Worm (Caenorhabditis elegans): ENCODE measurements around the gene ham-1.

ham-1 gene

ce11 chrIV:12560568-12560967 lies 18.6 kb downstream of the ham-1 start, which contains the start of gene snb-7:
TSS of gene snb-7 (plus strand) at chrIV:12560868.
- TF ChIP-seq ceh-28 (tag; optimal IDR thresholded peaks at IDR 0.05) (no peak), nhr-11 (tag; optimal IDR thresholded peaks at IDR 0.05) (no peak), mdl-1 (tag; optimal IDR thresholded peaks at IDR 0.05) (no peak), fkh-2 (tag; optimal IDR thresholded peaks at IDR 0.05) (no peak), ZK546.5 (tag; optimal IDR thresholded peaks at IDR 0.05) (no peak), lin-39 (tag; optimal IDR thresholded peaks at IDR 0.05) (no peak), R02D3.7 (tag; optimal IDR thresholded peaks at IDR 0.05) (no peak), daf-12 (tag; optimal IDR thresholded peaks at IDR 0.05) (no peak), ceh-9 (tag; optimal IDR thresholded peaks at IDR 0.05) (no peak), aly-2 (tag; optimal IDR thresholded peaks at IDR 0.05) (no peak), pqm-1 (tag; optimal IDR thresholded peaks at IDR 0.05) (no peak), egl-5 (tag; optimal IDR thresholded peaks at IDR 0.05) (no peak), ama-1 (optimal IDR thresholded peaks at IDR 0.05) (no peak), elt-3 (tag; optimal IDR thresholded peaks at IDR 0.05) (no peak), nhr-25 (tag; optimal IDR thresholded peaks at IDR 0.05) (no peak), nhr-67 (tag; optimal IDR thresholded peaks at IDR 0.05) (no peak)

ce11 chrIV:12565933-12566540 lies 24.1 kb downstream of the ham-1 start, which contains the start of gene eak-7:
TSS of gene eak-7 (minus strand) at chrIV:12565983.
- no peak for TF ChIP-seq sea-2 (GFP tag; optimal IDR thresholded peaks at IDR 0.05)
- no peak for TF ChIP-seq nhr-43 (tag; optimal IDR thresholded peaks at IDR 0.05; ENCODE audit: poor library complexity, severe bottlenecking)

- peak; percentile 31 for TF ChIP-seq nhr-25 (tag; optimal IDR thresholded peaks at IDR 0.05)
- peak; percentile 12 for TF ChIP-seq elt-2 (tag; optimal IDR thresholded peaks at IDR 0.05)
- TF ChIP-seq egl-27 (tag; optimal IDR thresholded peaks at IDR 0.05) = no peak
- peak; percentile 8 for TF ChIP-seq egl-5 (tag; optimal IDR thresholded peaks at IDR 0.05)
- no peak for TF ChIP-seq pha-4 (tag; optimal IDR thresholded peaks at IDR 0.05)
Measured at ce11 chrIV:12567176-12567892, 25.4 kb downstream of the ham-1 start, which contains the start of the genes hsb-1 and let-99. TSS of gene hsb-1 (minus strand) at chrIV:12567226. TSS of gene let-99 (plus strand) at chrIV:12567842.

ce11 chrIV:12570546-12570945 lies 28.6 kb downstream of the ham-1 start:
- TF ChIP-seq ceh-28 (tag; optimal IDR thresholded peaks at IDR 0.05) = no peak
- no peak for TF ChIP-seq elt-2 (tag; optimal IDR thresholded peaks at IDR 0.05)
- TF ChIP-seq mdl-1 (tag; optimal IDR thresholded peaks at IDR 0.05) = no peak
- no peak for TF ChIP-seq fkh-10 (GFP tag; optimal IDR thresholded peaks at IDR 0.05)
- TF ChIP-seq fos-1 (tag; optimal IDR thresholded peaks at IDR 0.05) = no peak
- no peak for TF ChIP-seq fkh-2 (tag; optimal IDR thresholded peaks at IDR 0.05)
- TF ChIP-seq lin-15B (tag; optimal IDR thresholded peaks at IDR 0.05) = no peak
- no peak for TF ChIP-seq ama-1 (optimal IDR thresholded peaks at IDR 0.05)
- no peak for TF ChIP-seq pha-4 (tag; optimal IDR thresholded peaks at IDR 0.05)
- no peak for TF ChIP-seq nhr-77 (tag; optimal IDR thresholded peaks at IDR 0.05)
- TF ChIP-seq lsy-12 (tag; optimal IDR thresholded peaks at IDR 0.05) = no peak
- no peak for TF ChIP-seq unc-39 (tag; optimal IDR thresholded peaks at IDR 0.05)
- TF ChIP-seq ztf-11 (tag; optimal IDR thresholded peaks at IDR 0.05) = no peak
- no peak for TF ChIP-seq egl-5 (tag; optimal IDR thresholded peaks at IDR 0.05)
- TF ChIP-seq mml-1 (tag; optimal IDR thresholded peaks at IDR 0.05) = no peak
- no peak for TF ChIP-seq daf-12 (tag; optimal IDR thresholded peaks at IDR 0.05)
- no peak for TF ChIP-seq zag-1 (tag; optimal IDR thresholded peaks at IDR 0.05)
- no peak for TF ChIP-seq pqm-1 (tag; optimal IDR thresholded peaks at IDR 0.05)
- TF ChIP-seq snpc-4 (tag; optimal IDR thresholded peaks at IDR 0.05) = no peak

ce11 chrIV:12571047-12571446 lies 29.1 kb downstream of the ham-1 start, which contains the start of gene K08E7.4:
TSS of gene K08E7.4 (minus strand) at chrIV:12571147.
- TF ChIP-seq fkh-2 (tag; optimal IDR thresholded peaks at IDR 0.05) (no peak), ZK546.5 (tag; optimal IDR thresholded peaks at IDR 0.05) (no peak)

- no peak for TF ChIP-seq egl-27 (tag; optimal IDR thresholded peaks at IDR 0.05)
- no peak for TF ChIP-seq aly-2 (tag; optimal IDR thresholded peaks at IDR 0.05)
- no peak for TF ChIP-seq ceh-82 (tag; optimal IDR thresholded peaks at IDR 0.05)
Measured at ce11 chrIV:12573068-12573467, 31.1 kb downstream of the ham-1 start, which contains the start of gene K08E7.5. TSS of gene K08E7.5 (plus strand) at chrIV:12573368.

Measured in whole organism, L3 larva.